Fruit fly (Drosophila melanogaster): ENCODE measurements around the gene CG9356.

CG9356 gene

DNA sequence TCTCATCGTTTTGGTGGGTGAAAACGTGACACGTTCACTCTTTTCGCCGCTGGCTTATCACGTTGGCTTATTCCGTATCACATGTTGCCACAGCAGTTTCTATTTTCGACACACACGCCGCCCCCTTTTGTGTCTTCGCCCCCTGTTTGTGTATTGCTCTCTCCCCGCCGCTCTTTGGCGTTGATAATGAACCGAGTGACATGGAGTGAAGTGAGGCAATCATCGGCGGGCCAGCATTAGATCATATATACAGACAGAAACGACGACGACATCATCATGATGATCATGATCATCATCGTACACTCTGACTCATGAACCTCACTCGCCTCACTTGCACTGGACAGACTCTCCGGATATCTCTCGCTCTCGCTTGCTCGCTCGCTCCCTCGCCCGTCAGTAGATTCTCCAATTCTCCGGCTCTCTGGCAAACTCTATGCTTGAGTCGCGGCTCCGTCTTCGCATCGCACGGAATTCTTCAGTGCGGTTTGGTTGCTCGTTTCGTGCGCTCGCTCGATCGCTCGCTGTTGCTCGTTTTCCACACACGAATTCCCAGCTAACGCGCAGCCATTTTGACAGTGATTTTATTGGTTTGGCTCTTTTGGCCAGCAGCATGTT, 32.4 kb upstream of the CG9356 start (continued):
- TF ChIP-seq sd (tag; optimal IDR thresholded peaks at IDR 0.05) (peak; percentile 87), CG3847 (GFP tag; IDR thresholded peaks at IDR 0.05) (no peak), zfh1 (GFP tag; IDR thresholded peaks at IDR 0.05) (0 out of 3 replicates have a peak, but pooled peaks have one; percentile 15), Fer1 (GFP tag; optimal IDR thresholded peaks at IDR 0.05) (peak; percentile 47), CG15011 (GFP tag; optimal IDR thresholded peaks at IDR 0.05) (no peak), crol (GFP tag; IDR thresholded peaks at IDR 0.05) (peak; percentile 92), CG6175 (GFP tag; IDR thresholded peaks at IDR 0.05) (peak; percentile 97), kay (GFP tag; optimal IDR thresholded peaks at IDR 0.05) (peak; percentile 81), seq (GFP tag; IDR thresholded peaks at IDR 0.05) (0 out of 2 replicates have a peak, but pooled peaks have one; percentile 13), GATAe (GFP tag; conservative IDR thresholded peaks at IDR 0.05) (0 out of 2 replicates have a peak, but pooled peaks have one; percentile 29), CG3995 (GFP tag; optimal IDR thresholded peaks at IDR 0.05) (peak; percentile 80), CG7839 (tag; optimal IDR thresholded peaks at IDR 0.05) (no peak), pb (GFP tag; optimal IDR thresholded peaks at IDR 0.05) (peak; percentile 29), CG6813 (GFP tag; optimal IDR thresholded peaks at IDR 0.05) (no peak), CG30431 (GFP tag; optimal IDR thresholded peaks at IDR 0.05) (no peak), CG8089 (GFP tag; optimal IDR thresholded peaks at IDR 0.05) (no peak), CG6791 (GFP tag; IDR thresholded peaks at IDR 0.05; ENCODE audit: partially characterized antibody) (0 out of 3 replicates have a peak, but pooled peaks have one; percentile 29), her (GFP tag; optimal IDR thresholded peaks at IDR 0.05) (peak; percentile 12), CG16863 (GFP tag; optimal IDR thresholded peaks at IDR 0.05) (peak; percentile 8), CG10543 (GFP tag; optimal IDR thresholded peaks at IDR 0.05) (peak; percentile 66), CG12219 (GFP tag; optimal IDR thresholded peaks at IDR 0.05) (no peak), lilli (GFP tag; optimal IDR thresholded peaks at IDR 0.05) (peak; percentile 35), chinmo (GFP tag; IDR thresholded peaks at IDR 0.05; ENCODE audit: partially characterized antibody) (peak; percentile 99), odd (GFP tag; optimal IDR thresholded peaks at IDR 0.05) (peak; percentile 10), grn (GFP tag; optimal IDR thresholded peaks at IDR 0.05) (peak; percentile 18), NK7.1 (GFP tag; optimal IDR thresholded peaks at IDR 0.05) (peak; percentile 15), Pdp1 (GFP tag; optimal IDR thresholded peaks at IDR 0.05) (peak in 1 of 2 experiments; percentile 90), CG34376 (GFP tag; optimal IDR thresholded peaks at IDR 0.05) (peak; percentile 92), zen2 (GFP tag; IDR thresholded peaks at IDR 0.05; ENCODE audit: partially characterized antibody) (peak; percentile 84; the same call in 2 of the 3 replicates), CG12942 (GFP tag; optimal IDR thresholded peaks at IDR 0.05) (no peak), CG8765 (GFP tag; IDR thresholded peaks at IDR 0.05) (no peak), CG2120 (GFP tag; optimal IDR thresholded peaks at IDR 0.05) (no peak), Awh (GFP tag; IDR thresholded peaks at IDR 0.05) (peak; percentile 45; the same call in 1 of the 2 replicates), abd-A (tag; optimal IDR thresholded peaks at IDR 0.05) (peak; percentile 89), CG5953 (GFP tag; IDR thresholded peaks at IDR 0.05) (no peak), CG3163 (GFP tag; optimal IDR thresholded peaks at IDR 0.05) (peak; percentile 6), NFAT (GFP tag; IDR thresholded peaks at IDR 0.05) (peak; percentile 12; the same call in 1 of the 2 replicates), Dfd (GFP tag; optimal IDR thresholded peaks at IDR 0.05) (peak in 1 of 2 experiments; percentile 21), CG15269 (tag; optimal IDR thresholded peaks at IDR 0.05) (peak; percentile 55), schlank (tag; optimal IDR thresholded peaks at IDR 0.05) (no peak), Hr78 (GFP tag; optimal IDR thresholded peaks at IDR 0.05) (peak in 1 of 2 experiments; percentile 100), CG7786 (GFP tag; optimal IDR thresholded peaks at IDR 0.05) (peak; percentile 21), kni (GFP tag; optimal IDR thresholded peaks at IDR 0.05) (peak; percentile 56), ap (GFP tag; IDR thresholded peaks at IDR 0.05) (no peak), oc (tag; optimal IDR thresholded peaks at IDR 0.05) (peak; percentile 51), CG8944 (GFP tag; optimal IDR thresholded peaks at IDR 0.05) (no peak), CHES-1-like (GFP tag; optimal IDR thresholded peaks at IDR 0.05) (peak; percentile 4), CG1529 (GFP tag; optimal IDR thresholded peaks at IDR 0.05) (no peak), cas (GFP tag; IDR thresholded peaks at IDR 0.05) (no peak)

Measured in whole organism, embryonic.